Worm (Caenorhabditis elegans) whole organism, L1 larva: ENCODE results near the gene erd-2.1.

Experiments
- C04F5.9 ChIP-seq: sonication (generic microtip); optimal IDR thresholded peaks from 2 replicates; lab custom pipeline; 2016; ENCODE audit warnings: missing genetic modification characterization, missing compliant biosample characterization
- C16A3.4 ChIP-seq: fragments of 150-350 bp; optimal IDR thresholded peaks from 2 replicates; lab custom pipeline; 2014; ENCODE audit warnings: missing biosample characterization, missing genetic modification characterization
- Y116A8C.19 ChIP-seq: sonication (generic microtip); optimal IDR thresholded peaks from 2 replicates; lab custom pipeline; 2016; ENCODE audit warnings: missing compliant biosample characterization, missing genetic modification characterization, borderline replicate concordance
- alr-1 ChIP-seq: fragments of 200-800 bp; sonication (Bioruptor generic); optimal IDR thresholded peaks from 2 replicates; lab custom pipeline; 2018; ENCODE audit warnings: borderline replicate concordance, mild to moderate bottlenecking, missing genetic modification characterization, missing compliant biosample characterization
- aly-2 ChIP-seq: fragments of 150-350 bp; optimal IDR thresholded peaks from 2 replicates; lab custom pipeline; 2014; ENCODE audit warnings: missing biosample characterization, missing genetic modification characterization
- ama-1 ChIP-seq: fragments of 150-350 bp; optimal IDR thresholded peaks from 2 replicates; lab custom pipeline; 2014
- blmp-1 ChIP-seq: fragments of 150-350 bp; optimal IDR thresholded peaks from 2 replicates; lab custom pipeline; 2014; ENCODE audit warnings: missing biosample characterization, missing genetic modification characterization
- ceh-8 ChIP-seq: fragments of 200-800 bp; sonication (Bioruptor generic); optimal IDR thresholded peaks from 2 replicates; lab custom pipeline; 2018; ENCODE audit warnings: mild to moderate bottlenecking, missing genetic modification characterization, moderate library complexity, missing compliant biosample characterization
- ces-1 ChIP-seq: fragments of 150-350 bp; optimal IDR thresholded peaks from 2 replicates; lab custom pipeline; 2014; ENCODE audit warnings: missing biosample characterization, missing genetic modification reagents, missing genetic modification characterization
- dsc-1 ChIP-seq: sonication (generic microtip); optimal IDR thresholded peaks from 2 replicates; lab custom pipeline; 2016; ENCODE audit warnings: mild to moderate bottlenecking, missing genetic modification characterization, missing compliant biosample characterization
- efl-3 ChIP-seq: fragments of 200-800 bp; sonication (Bioruptor generic); optimal IDR thresholded peaks from 2 replicates; lab custom pipeline; 2018; ENCODE audit warnings: mild to moderate bottlenecking, missing genetic modification characterization, missing compliant biosample characterization
- elt-2 ChIP-seq: sonication (generic microtip); optimal IDR thresholded peaks from 2 replicates; lab custom pipeline; 2016; ENCODE audit warnings: missing genetic modification characterization, mild to moderate bottlenecking, inconsistent platforms, missing compliant biosample characterization, missing genetic modification reagents
- elt-3 ChIP-seq, 6 experiments: fragments of 150-350 bp in 1 of 6; sonication (generic microtip); optimal IDR thresholded peaks; 2 replicates each; lab custom pipeline; 2017 to 2018; ENCODE audit warnings: missing biosample characterization in 6 of 6, missing genetic modification characterization in 6 of 6, inconsistent platforms in 1 of 6
- ets-5 ChIP-seq: fragments of 200-800 bp; sonication (Bioruptor generic); IDR thresholded peaks from 2 replicates; pipeline ENCODE4 v1.3.6; 2022; ENCODE audit warnings: missing genetic modification characterization, missing compliant biosample characterization
- fkh-10 ChIP-seq: sonication (generic microtip); optimal IDR thresholded peaks from 2 replicates; lab custom pipeline; 2017; ENCODE audit warnings: missing biosample characterization, missing genetic modification reagents, missing genetic modification characterization
- fkh-4 ChIP-seq: sonication (generic microtip); optimal IDR thresholded peaks from 2 replicates; lab custom pipeline; 2016; ENCODE audit warnings: missing compliant biosample characterization, missing genetic modification characterization, borderline replicate concordance
- fkh-8 ChIP-seq: sonication (generic microtip); optimal IDR thresholded peaks from 2 replicates; lab custom pipeline; 2016; ENCODE audit warnings: mild to moderate bottlenecking, missing genetic modification characterization, missing compliant biosample characterization
- fos-1 ChIP-seq: fragments of 150-350 bp; optimal IDR thresholded peaks from 2 replicates; lab custom pipeline; 2014; ENCODE audit warnings: missing biosample characterization, missing genetic modification characterization
- grh-1 ChIP-seq: fragments of 200-800 bp; sonication (Bioruptor generic); IDR thresholded peaks from 2 replicates; pipeline ENCODE4 v1.3.6; 2022; ENCODE audit warnings: missing genetic modification reagents, missing genetic modification characterization, missing compliant biosample characterization
- irx-1 ChIP-seq: sonication (generic microtip); optimal IDR thresholded peaks from 2 replicates; lab custom pipeline; 2016; ENCODE audit warnings: missing genetic modification characterization, missing compliant biosample characterization
- isw-1 ChIP-seq: fragments of 200-800 bp; sonication (Bioruptor generic); IDR thresholded peaks from 2 replicates; pipeline ENCODE4 v1.3.6; 2022; ENCODE audit warnings: missing genetic modification characterization, missing compliant biosample characterization
- jun-1 ChIP-seq: fragments of 150-350 bp; optimal IDR thresholded peaks from 2 replicates; lab custom pipeline; 2014; ENCODE audit warnings: missing biosample characterization, missing genetic modification reagents, missing genetic modification characterization
- lin-39 ChIP-seq: fragments of 150-350 bp; optimal IDR thresholded peaks from 2 replicates; lab custom pipeline; 2014; ENCODE audit warnings: missing biosample characterization, missing genetic modification reagents, missing genetic modification characterization
- lir-3 ChIP-seq: sonication (generic microtip); optimal IDR thresholded peaks from 2 replicates; lab custom pipeline; 2016; ENCODE audit warnings: mild to moderate bottlenecking, missing genetic modification characterization, moderate library complexity, missing compliant biosample characterization; ENCODE audit not compliant: poor library complexity
- lsy-2 ChIP-seq, 2 experiments: fragments of 150-350 bp; optimal IDR thresholded peaks; 2 replicates each; lab custom pipeline; 2014; ENCODE audit warnings: missing biosample characterization in 2 of 2, missing genetic modification characterization in 2 of 2
- mdl-1 ChIP-seq, 2 experiments: fragments of 150-350 bp; optimal IDR thresholded peaks; 2 replicates each; lab custom pipeline; 2014 to 2017; ENCODE audit warnings: missing biosample characterization in 2 of 2, missing genetic modification characterization in 2 of 2, inconsistent platforms in 1 of 2
- mef-2 ChIP-seq: fragments of 150-350 bp; optimal IDR thresholded peaks from 2 replicates; lab custom pipeline; 2014; ENCODE audit warnings: missing biosample characterization, missing genetic modification characterization
- mep-1 ChIP-seq: fragments of 150-350 bp; optimal IDR thresholded peaks from 2 replicates; lab custom pipeline; 2014; ENCODE audit warnings: missing biosample characterization, missing genetic modification characterization
- nhr-11 ChIP-seq: fragments of 150-350 bp; optimal IDR thresholded peaks from 2 replicates; lab custom pipeline; 2014; ENCODE audit warnings: missing biosample characterization, missing genetic modification characterization
- nhr-19 ChIP-seq: fragments of 200-800 bp; sonication (Bioruptor generic); conservative IDR thresholded peaks from 2 replicates; pipeline ENCODE4 v1.3.6; 2022; ENCODE audit warnings: missing genetic modification characterization, missing compliant biosample characterization
- nhr-237 ChIP-seq: fragments of 150-350 bp; optimal IDR thresholded peaks from 2 replicates; lab custom pipeline; 2014; ENCODE audit warnings: missing biosample characterization, missing genetic modification characterization
- nhr-47 ChIP-seq: sonication (generic microtip); optimal IDR thresholded peaks from 2 replicates; lab custom pipeline; 2016; ENCODE audit warnings: mild to moderate bottlenecking, missing genetic modification characterization, moderate library complexity, missing compliant biosample characterization
- nhr-71 ChIP-seq: sonication (generic microtip); optimal IDR thresholded peaks from 2 replicates; lab custom pipeline; 2016; ENCODE audit warnings: mild to moderate bottlenecking, missing genetic modification characterization, moderate library complexity, missing compliant biosample characterization
- nhr-77 ChIP-seq: fragments of 150-350 bp; optimal IDR thresholded peaks from 2 replicates; lab custom pipeline; 2014; ENCODE audit warnings: missing biosample characterization, missing genetic modification characterization
- nhr-84 ChIP-seq: sonication (generic microtip); optimal IDR thresholded peaks from 2 replicates; lab custom pipeline; 2017; ENCODE audit warnings: missing biosample characterization, missing genetic modification characterization
- nhr-85 ChIP-seq: sonication (generic microtip); peaks from one replicate; lab custom pipeline; 2016; ENCODE audit warnings: missing genetic modification characterization, inconsistent platforms, missing compliant biosample characterization
- nhr-90 ChIP-seq: sonication (generic microtip); optimal IDR thresholded peaks from 2 replicates; lab custom pipeline; 2016; ENCODE audit warnings: mild to moderate bottlenecking, missing genetic modification characterization, missing compliant biosample characterization; ENCODE audit not compliant: poor library complexity
- pag-3 ChIP-seq: sonication (generic microtip); optimal IDR thresholded peaks from 2 replicates; lab custom pipeline; 2017; ENCODE audit warnings: missing genetic modification characterization, mild to moderate bottlenecking, missing compliant biosample characterization, antibody characterized with exemption, borderline replicate concordance; ENCODE audit not compliant: insufficient read depth
- pax-3 ChIP-seq: fragments of 200-800 bp; sonication (Bioruptor generic); optimal IDR thresholded peaks from 2 replicates; lab custom pipeline; 2018; ENCODE audit warnings: mild to moderate bottlenecking, missing genetic modification characterization, moderate library complexity, missing compliant biosample characterization
- pqm-1 ChIP-seq: sonication (generic microtip); optimal IDR thresholded peaks from 3 replicates; lab custom pipeline; 2017; ENCODE audit warnings: missing biosample characterization, missing genetic modification characterization
- snpc-4 ChIP-seq: fragments of 150-350 bp; optimal IDR thresholded peaks from 2 replicates; lab custom pipeline; 2014; ENCODE audit warnings: missing biosample characterization, missing genetic modification characterization
- snu-23 ChIP-seq: sonication (generic microtip); optimal IDR thresholded peaks from 2 replicates; lab custom pipeline; 2016; ENCODE audit warnings: missing genetic modification characterization, missing compliant biosample characterization
- sox-4 ChIP-seq: sonication (generic microtip); optimal IDR thresholded peaks from 2 replicates; lab custom pipeline; 2016; ENCODE audit warnings: missing genetic modification characterization, missing compliant biosample characterization
- sptf-1 ChIP-seq: fragments of 150-350 bp; optimal IDR thresholded peaks from 2 replicates; lab custom pipeline; 2014; ENCODE audit warnings: missing biosample characterization, missing genetic modification characterization
- sup-37 ChIP-seq: fragments of 200-800 bp; sonication (Bioruptor generic); optimal IDR thresholded peaks from 2 replicates; lab custom pipeline; 2018; ENCODE audit warnings: mild to moderate bottlenecking, missing genetic modification characterization, missing compliant biosample characterization
- swsn-7 ChIP-seq: sonication (generic microtip); optimal IDR thresholded peaks from 2 replicates; lab custom pipeline; 2016; ENCODE audit warnings: missing genetic modification characterization, missing compliant biosample characterization
- tlp-1 ChIP-seq: fragments of 150-350 bp; optimal IDR thresholded peaks from 2 replicates; lab custom pipeline; 2014; ENCODE audit warnings: missing biosample characterization, missing genetic modification characterization
- unc-130 ChIP-seq: fragments of 150-350 bp; optimal IDR thresholded peaks from 2 replicates; lab custom pipeline; 2017; ENCODE audit warnings: missing biosample characterization, missing genetic modification characterization, inconsistent platforms
- unc-62 ChIP-seq: fragments of 150-350 bp; optimal IDR thresholded peaks from 2 replicates; lab custom pipeline; 2014; ENCODE audit warnings: missing biosample characterization, missing genetic modification reagents, missing genetic modification characterization
- unc-98 ChIP-seq: fragments of 200-800 bp; sonication (Bioruptor generic); IDR thresholded peaks from 2 replicates; pipeline ENCODE4 v1.3.6; 2022; ENCODE audit warnings: missing genetic modification characterization, missing compliant biosample characterization
- zip-4 ChIP-seq: fragments of 200-800 bp; sonication (Bioruptor generic); optimal IDR thresholded peaks from 2 replicates; lab custom pipeline; 2018; ENCODE audit warnings: mild to moderate bottlenecking, missing genetic modification characterization, moderate library complexity, missing compliant biosample characterization
- ztf-11 ChIP-seq, 2 experiments: sonication (generic microtip); optimal IDR thresholded peaks; 2 replicates each; lab custom pipeline; 2016 to 2017; ENCODE audit warnings: missing genetic modification characterization in 2 of 2, missing biosample characterization in 1 of 2, missing compliant biosample characterization in 1 of 2
- ztf-4 ChIP-seq: fragments of 150-350 bp; optimal IDR thresholded peaks from 2 replicates; lab custom pipeline; 2014; ENCODE audit warnings: missing biosample characterization, missing genetic modification characterization

Gene erd-2.1

DNA sequence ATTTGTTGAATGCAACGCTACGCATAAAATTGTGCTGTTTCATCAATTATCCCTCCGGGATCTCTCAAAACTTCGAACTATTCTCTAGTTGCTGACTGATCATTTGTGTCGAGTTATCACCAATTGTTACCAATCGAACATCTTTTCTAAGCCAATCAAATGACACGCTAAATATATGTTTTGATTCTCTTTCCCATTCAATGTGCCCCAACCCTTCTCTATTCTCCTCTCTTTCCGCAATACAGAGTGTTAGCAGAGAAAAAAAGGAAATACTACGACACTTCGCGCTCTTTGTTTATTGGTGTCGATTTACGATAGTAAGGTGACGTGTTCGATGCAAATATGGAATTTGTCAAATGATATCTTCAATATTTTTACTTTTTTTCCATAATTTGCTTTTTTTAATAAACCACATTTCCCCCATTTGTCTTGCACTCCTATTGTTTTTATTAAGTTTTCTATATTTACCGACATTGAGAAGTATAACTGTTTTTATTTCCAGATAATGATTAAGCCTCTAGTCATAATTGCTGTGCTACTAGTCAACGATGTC, 38.7 kb upstream of the erd-2.1 start, which contains the start of gene nucb-1:
nucb-1 (plus strand) TSS at position 503 of the 553 bp plus-strand sequence.
- TF ChIP-seq pqm-1 (tag; lab: Kevin White, UChicago) = no peak
- TF ChIP-seq ztf-11 (tag; optimal IDR thresholded peaks at IDR 0.05; lab: Kevin White, UChicago) = peak in 1 of 2 experiments; percentile 17
- peak; percentile 63 for TF ChIP-seq grh-1
- TF ChIP-seq unc-62 = no peak
- no peak for TF ChIP-seq Y116A8C.19 (tag; lab: Kevin White, UChicago)
- TF ChIP-seq mdl-1 (tag; optimal IDR thresholded peaks at IDR 0.05; lab: Kevin White, UChicago) = peak in 1 of 2 experiments; percentile 78
- TF ChIP-seq lsy-2 (tag; optimal IDR thresholded peaks at IDR 0.05; lab: Kevin White, UChicago) = peak; percentile 77 to 92
- peak; percentile 83 for TF ChIP-seq swsn-7
- peak; percentile 94 for TF ChIP-seq C16A3.4 (tag; lab: Kevin White, UChicago)
- TF ChIP-seq snu-23 (GFP tag; lab: Kevin White, UChicago) = peak; percentile 92
- peak; percentile 17 for TF ChIP-seq ceh-8 (GFP tag; lab: Kevin White, UChicago)
- no peak for TF ChIP-seq ets-5 (GFP tag; lab: Robert Waterston, UW)
- no peak for TF ChIP-seq zip-4 (GFP tag; lab: Kevin White, UChicago)
- peak; percentile 54 for TF ChIP-seq fkh-8 (tag; lab: Kevin White, UChicago)
- TF ChIP-seq nhr-90 (tag; lab: Kevin White, UChicago) = peak; percentile 76
- peak; percentile 83 for TF ChIP-seq nhr-85 (tag; lab: Kevin White, UChicago)
- peak; percentile 53 for TF ChIP-seq aly-2 (tag; lab: Kevin White, UChicago)
- peak; percentile 66 for TF ChIP-seq unc-130 (tag; lab: Kevin White, UChicago)
- TF ChIP-seq isw-1 = peak; percentile 35
- peak; percentile 73 for TF ChIP-seq dsc-1
- TF ChIP-seq fkh-4 (tag; lab: Kevin White, UChicago) = no peak
- TF ChIP-seq elt-3 (tag; optimal IDR thresholded peaks at IDR 0.05; lab: Kevin White, UChicago) = peak in 4 of 6 experiments; percentile 11 to 79 (median 73)
- peak; percentile 85 for TF ChIP-seq nhr-47 (tag; lab: Kevin White, UChicago)
- TF ChIP-seq elt-2 = peak; percentile 25
- TF ChIP-seq pag-3 = no peak
- TF ChIP-seq tlp-1 = no peak
- TF ChIP-seq ztf-4 (tag; lab: Kevin White, UChicago) = no peak
- no peak for TF ChIP-seq sup-37 (GFP tag; lab: Kevin White, UChicago)
- no peak for TF ChIP-seq nhr-84 (tag; lab: Kevin White, UChicago)
- peak; percentile 69 for TF ChIP-seq nhr-77
- TF ChIP-seq nhr-237 = no peak
- TF ChIP-seq nhr-71 = peak; percentile 92
- TF ChIP-seq irx-1 (tag; lab: Kevin White, UChicago) = peak; percentile 16
- peak; percentile 26 for TF ChIP-seq fkh-10 (GFP tag; lab: Kevin White, UChicago)
- TF ChIP-seq blmp-1 (tag; lab: Kevin White, UChicago) = peak; percentile 84
- peak; percentile 74 for TF ChIP-seq nhr-19 (GFP tag; lab: Robert Waterston, UW)
- no peak for TF ChIP-seq alr-1 (tag; lab: Kevin White, UChicago)
- TF ChIP-seq snpc-4 (tag; lab: Kevin White, UChicago) = no peak
- TF ChIP-seq efl-3 = no peak
- peak; percentile 2 for TF ChIP-seq nhr-11 (tag; lab: Kevin White, UChicago)
- TF ChIP-seq sox-4 (tag; lab: Kevin White, UChicago) = peak; percentile 12
- TF ChIP-seq C04F5.9 (tag; lab: Kevin White, UChicago) = no peak
- peak; percentile 79 for TF ChIP-seq mep-1 (tag; lab: Kevin White, UChicago)
- TF ChIP-seq lin-39 (tag; lab: Kevin White, UChicago) = no peak
- TF ChIP-seq unc-98 = no peak
- no peak for TF ChIP-seq mef-2
- peak; percentile 32 for TF ChIP-seq lir-3 (tag; lab: Kevin White, UChicago)
- no peak for TF ChIP-seq pax-3 (tag; lab: Kevin White, UChicago)
- peak; percentile 49 for TF ChIP-seq jun-1 (tag; lab: Kevin White, UChicago)
- TF ChIP-seq sptf-1 = no peak
- peak; percentile 79 for TF ChIP-seq fos-1 (tag; lab: Kevin White, UChicago)
- TF ChIP-seq ces-1 (GFP tag; lab: Kevin White, UChicago) = no peak
- TF ChIP-seq ama-1 (lab: Kevin White, UChicago) = no peak
